Fruit fly (Drosophila melanogaster): Measurements from ENCODE around the gene yip2.

yip2 gene

dm6 chr2L:9894871-9895364, 20.1 kb upstream of the yip2 start, which contains the start of gene Bka (continued):
- TF ChIP-seq Oli (tag; optimal IDR thresholded peaks at IDR 0.05) (peak; percentile 31), dan (GFP tag; IDR thresholded peaks at IDR 0.05) (no peak), CG16779 (GFP tag; IDR thresholded peaks at IDR 0.05) (no peak), exex (tag; optimal IDR thresholded peaks at IDR 0.05) (peak; percentile 46), CG14710 (tag; optimal IDR thresholded peaks at IDR 0.05) (peak; percentile 91), CG9215 (GFP tag; IDR thresholded peaks at IDR 0.05) (no peak), CG17361 (GFP tag; IDR thresholded peaks at IDR 0.05) (peak; percentile 66; the same call in 2 of the 3 replicates), da (GFP tag; optimal IDR thresholded peaks at IDR 0.05) (no peak), CG31224 (GFP tag; IDR thresholded peaks at IDR 0.05) (0 out of 2 replicates have a peak, but pooled peaks have one; percentile 9), Mes4 (GFP tag; optimal IDR thresholded peaks at IDR 0.05) (no peak), Eip74EF (GFP tag; optimal IDR thresholded peaks at IDR 0.05) (peak in 1 of 2 experiments; percentile 65), BtbVII (GFP tag; optimal IDR thresholded peaks at IDR 0.05) (peak; percentile 48), nerfin-1 (tag; optimal IDR thresholded peaks at IDR 0.05) (peak; percentile 79), CG4404 (GFP tag; IDR thresholded peaks at IDR 0.05) (no peak), Ada2b (GFP tag; IDR thresholded peaks at IDR 0.05) (0 out of 2 replicates have a peak, but pooled peaks have one; percentile 10), HHEX (GFP tag; optimal IDR thresholded peaks at IDR 0.05) (peak; percentile 64), tup (GFP tag; optimal IDR thresholded peaks at IDR 0.05) (peak; percentile 13), lbe (GFP tag; optimal IDR thresholded peaks at IDR 0.05) (peak; percentile 72), CG32532 (GFP tag; IDR thresholded peaks at IDR 0.05) (peak; percentile 62), CG18262 (tag; optimal IDR thresholded peaks at IDR 0.05) (peak; percentile 69), Fer2 (tag; optimal IDR thresholded peaks at IDR 0.05) (no peak), Hr78 (GFP tag; optimal IDR thresholded peaks at IDR 0.05) (no peak), CG2202 (tag; optimal IDR thresholded peaks at IDR 0.05) (peak; percentile 60), CG8924 (tag; optimal IDR thresholded peaks at IDR 0.05) (peak; percentile 85), bigmax (GFP tag; optimal IDR thresholded peaks at IDR 0.05) (peak; percentile 8), CG31441 (GFP tag; IDR thresholded peaks at IDR 0.05) (peak; percentile 62), Taf1 (GFP tag; IDR thresholded peaks at IDR 0.05) (no peak), Hsf (GFP tag; optimal IDR thresholded peaks at IDR 0.05) (peak; percentile 17), her (GFP tag; optimal IDR thresholded peaks at IDR 0.05) (peak; percentile 40), CG13624 (GFP tag; optimal IDR thresholded peaks at IDR 0.05) (peak; percentile 31), dpn (GFP tag; optimal IDR thresholded peaks at IDR 0.05) (peak in 1 of 2 experiments; percentile 23), CG2712 (tag; optimal IDR thresholded peaks at IDR 0.05) (peak; percentile 71), sens-2 (GFP tag; IDR thresholded peaks at IDR 0.05) (no peak), CG4424 (GFP tag; optimal IDR thresholded peaks at IDR 0.05) (peak; percentile 31), gfzf (GFP tag; optimal IDR thresholded peaks at IDR 0.05) (peak; percentile 18), CG14860 (GFP tag; IDR thresholded peaks at IDR 0.05; ENCODE audit: partially characterized antibody) (peak; percentile 98), CG10274 (GFP tag; optimal IDR thresholded peaks at IDR 0.05) (peak; percentile 22), CG30431 (GFP tag; optimal IDR thresholded peaks at IDR 0.05) (no peak), YL-1 (GFP tag; optimal IDR thresholded peaks at IDR 0.05) (peak; percentile 96), Sin3A (optimal IDR thresholded peaks at IDR 0.05) (peak; percentile 77), CG7987 (GFP tag; optimal IDR thresholded peaks at IDR 0.05) (peak; percentile 65), Usf (GFP tag; optimal IDR thresholded peaks at IDR 0.05) (no peak), cwo (GFP tag; optimal IDR thresholded peaks at IDR 0.05) (peak; percentile 54), CG9609 (GFP tag; optimal IDR thresholded peaks at IDR 0.05) (no peak), Sox100B (GFP tag; optimal IDR thresholded peaks at IDR 0.05) (peak; percentile 69), NC2β (GFP tag; optimal IDR thresholded peaks at IDR 0.05) (peak; percentile 55), BEAF-32 (GFP tag; optimal IDR thresholded peaks at IDR 0.05) (peak; percentile 99), bcd (GFP tag; optimal IDR thresholded peaks at IDR 0.05) (peak; percentile 48), row (GFP tag; IDR thresholded peaks at IDR 0.05) (peak; percentile 61), CG6791 (GFP tag; IDR thresholded peaks at IDR 0.05; ENCODE audit: partially characterized antibody) (peak; percentile 93)

All from whole organism, embryonic.